Worm (Caenorhabditis elegans) whole organism, L2 larva: ENCODE measurements around the gene cest-2.2.

Experiments
- C34F6.9 ChIP-seq: fragments of 150-350 bp; optimal IDR thresholded peaks from 2 replicates; lab custom pipeline; 2014; ENCODE audit warnings: missing biosample characterization, missing genetic modification characterization
- F13H6.1 ChIP-seq: sonication (generic microtip); optimal IDR thresholded peaks from 2 replicates; lab custom pipeline; 2016; ENCODE audit warnings: missing genetic modification characterization, missing compliant biosample characterization
- R02D3.7 ChIP-seq: fragments of 150-350 bp; optimal IDR thresholded peaks from 2 replicates; lab custom pipeline; 2014; ENCODE audit warnings: missing biosample characterization, missing genetic modification characterization
- Y55F3AM.14 ChIP-seq: fragments of 200-800 bp; sonication (Bioruptor generic); optimal IDR thresholded peaks from 2 replicates; lab custom pipeline; 2018; ENCODE audit warnings: mild to moderate bottlenecking, missing genetic modification characterization, missing compliant biosample characterization
- ZK546.5 ChIP-seq: sonication (generic microtip); optimal IDR thresholded peaks from 2 replicates; lab custom pipeline; 2017; ENCODE audit warnings: missing biosample characterization, missing genetic modification characterization
- alr-1 ChIP-seq: fragments of 150-350 bp; optimal IDR thresholded peaks from 2 replicates; lab custom pipeline; 2014; ENCODE audit warnings: missing biosample characterization, missing genetic modification characterization
- aly-2 ChIP-seq: fragments of 150-350 bp; optimal IDR thresholded peaks from 2 replicates; lab custom pipeline; 2014; ENCODE audit warnings: missing biosample characterization, missing genetic modification characterization
- ama-1 ChIP-seq: fragments of 150-350 bp; optimal IDR thresholded peaks from 2 replicates; lab custom pipeline; 2018; ENCODE audit warnings: inconsistent platforms
- ceh-16 ChIP-seq: fragments of 150-350 bp; optimal IDR thresholded peaks from 2 replicates; lab custom pipeline; 2014; ENCODE audit warnings: missing biosample characterization, missing genetic modification characterization
- crh-2 ChIP-seq: sonication (generic microtip); optimal IDR thresholded peaks from 2 replicates; lab custom pipeline; 2017; ENCODE audit warnings: missing biosample characterization, missing genetic modification characterization
- dmd-4 ChIP-seq: sonication (generic microtip); optimal IDR thresholded peaks from 2 replicates; lab custom pipeline; 2017; ENCODE audit warnings: missing biosample characterization, missing genetic modification characterization
- egl-27 ChIP-seq: sonication (generic microtip); optimal IDR thresholded peaks from 3 replicates; lab custom pipeline; 2017; ENCODE audit warnings: missing biosample characterization, missing genetic modification reagents, missing genetic modification characterization
- elt-1 ChIP-seq: fragments of 150-350 bp; optimal IDR thresholded peaks from 2 replicates; lab custom pipeline; 2014; ENCODE audit warnings: missing biosample characterization, missing genetic modification characterization
- elt-3 ChIP-seq: sonication (generic microtip); optimal IDR thresholded peaks from 2 replicates; lab custom pipeline; 2017; ENCODE audit warnings: missing biosample characterization, missing genetic modification characterization
- gmeb-1 ChIP-seq: fragments of 150-350 bp; optimal IDR thresholded peaks from 2 replicates; lab custom pipeline; 2014; ENCODE audit warnings: missing biosample characterization, missing genetic modification characterization
- lin-11 ChIP-seq: fragments of 150-350 bp; sonication (generic microtip); optimal IDR thresholded peaks from 2 replicates; lab custom pipeline; 2014; ENCODE audit warnings: missing biosample characterization, missing genetic modification characterization, inconsistent platforms, mixed read lengths
- lin-13 ChIP-seq: fragments of 150-350 bp; optimal IDR thresholded peaks from 2 replicates; lab custom pipeline; 2014; ENCODE audit warnings: missing biosample characterization, missing genetic modification reagents, missing genetic modification characterization
- lin-39 ChIP-seq: fragments of 150-350 bp; optimal IDR thresholded peaks from 2 replicates; lab custom pipeline; 2014; ENCODE audit warnings: missing biosample characterization, missing genetic modification reagents, missing genetic modification characterization
- lsy-2 ChIP-seq, 2 experiments: fragments of 150-350 bp in 1 of 2; sonication (generic microtip) in 1 of 2; optimal IDR thresholded peaks; 2 replicates each; lab custom pipeline; 2014 to 2017; ENCODE audit warnings: missing biosample characterization in 2 of 2, missing genetic modification characterization in 2 of 2
- mab-5 ChIP-seq: fragments of 150-350 bp; optimal IDR thresholded peaks from 2 replicates; lab custom pipeline; 2014; ENCODE audit warnings: missing biosample characterization, missing genetic modification characterization
- mdl-1 ChIP-seq, 2 experiments: fragments of 150-350 bp in 1 of 2; sonication (generic microtip) in 1 of 2; optimal IDR thresholded peaks; 2 replicates each; lab custom pipeline; 2017; ENCODE audit warnings: missing biosample characterization in 2 of 2, missing genetic modification characterization in 2 of 2
- nhr-11 ChIP-seq: fragments of 150-350 bp; optimal IDR thresholded peaks from 2 replicates; lab custom pipeline; 2014; ENCODE audit warnings: missing biosample characterization, missing genetic modification characterization
- nhr-12 ChIP-seq: fragments of 150-350 bp; optimal IDR thresholded peaks from 2 replicates; lab custom pipeline; 2014; ENCODE audit warnings: missing biosample characterization, missing genetic modification characterization
- nhr-129 ChIP-seq: fragments of 150-350 bp; optimal IDR thresholded peaks from 2 replicates; lab custom pipeline; 2014; ENCODE audit warnings: missing biosample characterization, missing genetic modification characterization
- nhr-21 ChIP-seq: fragments of 150-350 bp; optimal IDR thresholded peaks from 2 replicates; lab custom pipeline; 2014; ENCODE audit warnings: missing biosample characterization, missing genetic modification characterization
- nhr-23 ChIP-seq: fragments of 150-350 bp; optimal IDR thresholded peaks from 2 replicates; lab custom pipeline; 2014; ENCODE audit warnings: missing biosample characterization, missing genetic modification reagents, missing genetic modification characterization
- nhr-25 ChIP-seq: fragments of 150-350 bp; sonication (generic microtip); optimal IDR thresholded peaks from 3 replicates; lab custom pipeline; 2014; ENCODE audit warnings: missing biosample characterization, missing genetic modification characterization
- nhr-6 ChIP-seq: fragments of 150-350 bp; optimal IDR thresholded peaks from 2 replicates; lab custom pipeline; 2014; ENCODE audit warnings: missing biosample characterization, missing genetic modification characterization
- nhr-77 ChIP-seq: fragments of 150-350 bp; optimal IDR thresholded peaks from 2 replicates; lab custom pipeline; 2014; ENCODE audit warnings: missing biosample characterization, missing genetic modification characterization
- peb-1 ChIP-seq: fragments of 150-350 bp; optimal IDR thresholded peaks from 2 replicates; lab custom pipeline; 2014; ENCODE audit warnings: missing biosample characterization, missing genetic modification characterization
- sem-4 ChIP-seq: fragments of 150-350 bp; optimal IDR thresholded peaks from 2 replicates; lab custom pipeline; 2014; ENCODE audit warnings: missing biosample characterization, missing genetic modification reagents, missing genetic modification characterization
- skn-1 ChIP-seq: sonication (generic microtip); optimal IDR thresholded peaks from 2 replicates; lab custom pipeline; 2017; ENCODE audit warnings: missing biosample characterization, missing genetic modification characterization
- sma-3 ChIP-seq: sonication (generic microtip); optimal IDR thresholded peaks from 2 replicates; lab custom pipeline; 2016; ENCODE audit warnings: missing genetic modification reagents, missing genetic modification characterization, missing compliant biosample characterization
- sma-9 ChIP-seq, 2 experiments: fragments of 150-350 bp in 1 of 2; sonication (generic microtip) in 1 of 2; optimal IDR thresholded peaks; 2 replicates each; lab custom pipeline; 2014 to 2016; ENCODE audit warnings: missing genetic modification characterization in 2 of 2, mild to moderate bottlenecking in 1 of 2, missing biosample characterization in 1 of 2, missing compliant biosample characterization in 1 of 2, missing genetic modification reagents in 1 of 2, moderate library complexity in 1 of 2
- unc-39 ChIP-seq: fragments of 150-350 bp; optimal IDR thresholded peaks from 2 replicates; lab custom pipeline; 2014; ENCODE audit warnings: missing biosample characterization, missing genetic modification characterization
- unc-55 ChIP-seq: fragments of 150-350 bp; sonication (generic microtip); optimal IDR thresholded peaks from 3 replicates; lab custom pipeline; 2014; ENCODE audit warnings: missing biosample characterization, missing genetic modification reagents, missing genetic modification characterization
- zag-1 ChIP-seq: fragments of 150-350 bp; optimal IDR thresholded peaks from 2 replicates; lab custom pipeline; 2014; ENCODE audit warnings: missing biosample characterization, missing genetic modification characterization
- ztf-1 ChIP-seq: fragments of 200-800 bp; sonication (Bioruptor generic); conservative IDR thresholded peaks from 2 replicates; pipeline ENCODE4 v1.3.6; 2022; ENCODE audit warnings: missing genetic modification characterization, missing compliant biosample characterization
- ztf-11 ChIP-seq: sonication (generic microtip); optimal IDR thresholded peaks from 2 replicates; lab custom pipeline; 2017; ENCODE audit warnings: missing biosample characterization, missing genetic modification characterization

Gene cest-2.2

DNA sequence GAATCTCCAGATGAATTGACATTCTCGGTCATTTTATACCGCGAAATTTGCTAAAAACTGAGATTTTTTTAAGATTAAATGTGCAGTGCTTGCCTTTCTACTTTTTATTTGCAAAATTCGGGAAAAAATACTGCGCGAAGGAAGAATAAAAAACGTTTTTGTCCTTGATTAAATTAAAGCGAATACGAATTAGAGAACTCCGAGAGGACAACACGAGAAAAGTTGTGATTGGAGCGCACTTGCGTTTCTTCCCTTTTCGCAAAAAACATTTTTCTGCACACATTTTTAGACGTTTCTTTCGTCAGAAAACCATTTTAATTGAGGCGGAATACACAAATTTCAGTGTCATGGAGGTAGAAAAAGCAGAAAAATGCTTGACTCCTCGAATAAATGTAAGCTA, 10.3 kb upstream of the cest-2.2 start, which contains the start of the genes trm-1 and ints-2 (continued):
- TF ChIP-seq elt-1 (tag; lab: Kevin White, UChicago) (no peak), nhr-11 (tag; lab: Kevin White, UChicago) (no peak), egl-27 (peak; percentile 65), ZK546.5 (tag; lab: Kevin White, UChicago) (no peak), zag-1 (tag; lab: Kevin White, UChicago) (peak; percentile 42), crh-2 (tag; lab: Kevin White, UChicago) (peak; percentile 64), ama-1 (lab: Kevin White, UChicago) (peak; percentile 25), sma-9 (GFP tag; optimal IDR thresholded peaks at IDR 0.05; lab: Kevin White, UChicago) (peak; percentile 63), sma-9 (tag; optimal IDR thresholded peaks at IDR 0.05; lab: Kevin White, UChicago) (no peak)
- TF ChIP-seq, all 48 proteins: peak for 17

DNA sequence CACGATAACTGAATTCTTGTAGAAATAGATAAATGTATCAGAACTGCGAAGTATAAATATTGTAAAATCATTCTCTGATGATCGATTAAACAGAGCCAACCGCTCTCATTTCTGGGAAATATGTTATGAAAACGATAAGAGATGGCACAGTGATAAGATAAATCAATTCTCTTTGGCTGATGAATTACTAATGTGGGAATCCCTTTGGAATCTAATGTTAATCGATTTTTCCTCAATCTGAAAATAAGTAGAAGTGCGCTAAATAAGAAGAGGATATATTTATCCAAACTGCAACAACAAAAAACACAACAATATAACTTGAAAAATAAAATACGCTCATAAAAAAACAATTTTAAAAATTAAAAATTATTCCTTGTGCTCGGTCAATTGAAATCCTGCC, 7.7 kb upstream of the cest-2.2 start, which contains the start of gene cest-2.3:
TSS of gene cest-2.3 (minus strand) at position 101 of the 400 bp plus-strand sequence.
- TF ChIP-seq elt-3 (tag; lab: Kevin White, UChicago) (no peak), mab-5 (no peak), Y55F3AM.14 (GFP tag; lab: Kevin White, UChicago) (no peak), ztf-11 (no peak), elt-1 (tag; lab: Kevin White, UChicago) (no peak), ZK546.5 (tag; lab: Kevin White, UChicago) (no peak), unc-55 (no peak), nhr-12 (tag; lab: Kevin White, UChicago) (no peak), lin-13 (GFP tag; lab: Kevin White, UChicago) (no peak), dmd-4 (no peak), mdl-1 (tag; optimal IDR thresholded peaks at IDR 0.05; lab: Kevin White, UChicago) (no peak), unc-39 (tag; lab: Kevin White, UChicago) (no peak), nhr-21 (tag; lab: Kevin White, UChicago) (no peak), R02D3.7 (tag; lab: Kevin White, UChicago) (no peak), nhr-25 (tag; lab: Kevin White, UChicago) (no peak), sem-4 (tag; lab: Kevin White, UChicago) (no peak), aly-2 (tag; lab: Kevin White, UChicago) (no peak)

ce11 chrV:14179947-14180346, 4.8 kb upstream of the cest-2.2 start, which contains the start of gene ZC376.8:
Gene ZC376.8, plus strand, starts transcription at chrV:14180247.
- TF ChIP-seq nhr-77 (tag; lab: Kevin White, UChicago): no peak
- no peak for TF ChIP-seq nhr-25 (tag; lab: Kevin White, UChicago)
- TF ChIP-seq nhr-23 (tag; lab: Kevin White, UChicago): no peak
- TF ChIP-seq, all 48 proteins: peak for 0

ce11 chrV:14177657-14178129, 2.5 kb upstream of the cest-2.2 start, which contains the start of gene ceh-74:
Gene ceh-74, plus strand, starts transcription at chrV:14178079.
- peak; percentile 7 for TF ChIP-seq sma-9 (GFP tag; optimal IDR thresholded peaks at IDR 0.05; lab: Kevin White, UChicago)
- TF ChIP-seq sma-9 (tag; optimal IDR thresholded peaks at IDR 0.05; lab: Kevin White, UChicago): no peak
- peak; percentile 50 for TF ChIP-seq nhr-129 (tag; lab: Kevin White, UChicago)
- TF ChIP-seq peb-1: no peak
- peak; percentile 16 for TF ChIP-seq F13H6.1 (tag; lab: Kevin White, UChicago)
- TF ChIP-seq C34F6.9: peak; percentile 61
- no peak for TF ChIP-seq elt-1 (tag; lab: Kevin White, UChicago)
- no peak for TF ChIP-seq R02D3.7 (tag; lab: Kevin White, UChicago)
- no peak for TF ChIP-seq aly-2 (tag; lab: Kevin White, UChicago)

ce11 chrV:14176572-14176971, 1.4 kb upstream of the cest-2.2 start:
- no peak for TF ChIP-seq lin-39 (tag; lab: Kevin White, UChicago)
- TF ChIP-seq gmeb-1: no peak
- TF ChIP-seq skn-1: no peak
- TF ChIP-seq lin-11 (tag; lab: Kevin White, UChicago): no peak
- no peak for TF ChIP-seq alr-1
- TF ChIP-seq unc-55: no peak
- no peak for TF ChIP-seq sma-3
- no peak for TF ChIP-seq C34F6.9
- no peak for TF ChIP-seq nhr-12 (tag; lab: Kevin White, UChicago)
- no peak for TF ChIP-seq nhr-6 (tag; lab: Kevin White, UChicago)
- no peak for TF ChIP-seq R02D3.7 (tag; lab: Kevin White, UChicago)
- TF ChIP-seq lsy-2 (tag; optimal IDR thresholded peaks at IDR 0.05; lab: Kevin White, UChicago): no peak
- TF ChIP-seq ceh-16 (tag; lab: Kevin White, UChicago): no peak
- no peak for TF ChIP-seq aly-2 (tag; lab: Kevin White, UChicago)
- no peak for TF ChIP-seq sma-9 (GFP tag; optimal IDR thresholded peaks at IDR 0.05; lab: Kevin White, UChicago)
- no peak for TF ChIP-seq sma-9 (tag; optimal IDR thresholded peaks at IDR 0.05; lab: Kevin White, UChicago)
- no peak for TF ChIP-seq Y55F3AM.14 (GFP tag; lab: Kevin White, UChicago)
- TF ChIP-seq nhr-21 (tag; lab: Kevin White, UChicago): no peak
- no peak for TF ChIP-seq ztf-1 (GFP tag; lab: Robert Waterston, UW)
